Fruit fly (Drosophila melanogaster) whole organism, wandering third instar larva: ENCODE results near the gene CG9135.

ENCODE experiments used
- Hr83 ChIP-seq: fragments of 200-300 bp; sonication (Bioruptor generic); optimal IDR thresholded peaks from 2 replicates; lab custom pipeline; 2016; ENCODE audit warnings: missing biosample characterization, mild to moderate bottlenecking, missing genetic modification characterization, moderate library complexity; ENCODE audit not compliant: poor library complexity, severe bottlenecking
- Myc ChIP-seq: fragments of >200 bp; optimal IDR thresholded peaks from 2 replicates; lab custom pipeline; 2017
- dsf ChIP-seq: sonication (Bioruptor generic); optimal IDR thresholded peaks from 2 replicates; lab custom pipeline; 2016; ENCODE audit warnings: missing biosample characterization, missing genetic modification characterization, borderline replicate concordance
- psq ChIP-seq: fragments of 200-800 bp; sonication (Bioruptor generic); optimal IDR thresholded peaks from 3 replicates; lab custom pipeline; 2017; ENCODE audit warnings: missing biosample characterization, mild to moderate bottlenecking, missing genetic modification characterization, moderate library complexity
- sage ChIP-seq: fragments of 200-800 bp; sonication (Bioruptor generic); optimal IDR thresholded peaks from 2 replicates; lab custom pipeline; 2016; ENCODE audit warnings: missing biosample characterization, mild to moderate bottlenecking, missing genetic modification characterization
- sv ChIP-seq: fragments of 200-800 bp; sonication (Bioruptor generic); optimal IDR thresholded peaks from 3 replicates; lab custom pipeline; 2016; ENCODE audit warnings: missing biosample characterization, missing genetic modification characterization

- TF ChIP-seq Hr83 (GFP tag; lab: Kevin White, UChicago) (no peak), psq (GFP tag; lab: Kevin White, UChicago) (no peak), sage (GFP tag; lab: Kevin White, UChicago) (no peak), Myc (lab: Kevin White, UChicago) (no peak), dsf (GFP tag; lab: Kevin White, UChicago) (no peak), sv (no peak)
Observed at dm6 chr2L:6035155-6035554, 15.4 kb upstream of the CG9135 start.
